Worm (Caenorhabditis elegans): ENCODE data around the gene sri-32.

DNA sequence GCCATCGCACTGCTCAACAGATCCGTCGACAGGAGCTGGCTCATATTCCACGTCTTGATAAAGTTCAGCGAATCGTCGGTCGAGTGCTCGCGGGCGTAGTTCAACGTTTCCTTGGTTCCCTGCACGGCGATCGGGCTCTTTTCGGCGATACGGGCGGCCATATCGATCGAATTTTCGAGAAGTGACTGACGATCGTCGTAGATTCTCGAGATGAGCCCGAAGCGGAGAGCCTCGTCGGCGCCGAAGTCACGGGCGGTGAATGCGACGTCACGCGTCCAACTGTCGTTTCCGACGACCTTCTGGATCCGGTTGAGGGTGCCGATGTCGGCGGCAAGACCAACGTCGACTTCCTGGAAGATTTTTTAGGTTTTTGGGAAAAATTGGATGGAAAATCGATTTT is 44.8 kb downstream of the sri-32 start:
- no peak for TF ChIP-seq Y53G8AR.9 (GFP tag; conservative IDR thresholded peaks at IDR 0.05)
- no peak for TF ChIP-seq sea-2 (GFP tag; IDR thresholded peaks at IDR 0.05)
- no peak for TF ChIP-seq snpc-4 (GFP tag; optimal IDR thresholded peaks at IDR 0.05)
- no peak for TF ChIP-seq snpc-4 (tag; optimal IDR thresholded peaks at IDR 0.05)
- TF ChIP-seq hlh-12 (tag; optimal IDR thresholded peaks at IDR 0.05): no peak
- TF ChIP-seq ets-4 (GFP tag; optimal IDR thresholded peaks at IDR 0.05): no peak
- TF ChIP-seq hmg-1.2 (GFP tag; IDR thresholded peaks at IDR 0.05): no peak
- TF ChIP-seq pha-4 (tag; optimal IDR thresholded peaks at IDR 0.05): no peak
- TF ChIP-seq nfya-1 (tag; optimal IDR thresholded peaks at IDR 0.05; ENCODE audit: borderline replicate concordance, insufficient read depth): no peak
- TF ChIP-seq ceh-27 (GFP tag; optimal IDR thresholded peaks at IDR 0.05): no peak
- no peak for TF ChIP-seq pbrm-1 (GFP tag; IDR thresholded peaks at IDR 0.05)
- TF ChIP-seq madf-10 (tag; optimal IDR thresholded peaks at IDR 0.05): no peak
- no peak for TF ChIP-seq aptf-2 (GFP tag; conservative IDR thresholded peaks at IDR 0.05)
- no peak for TF ChIP-seq repo-1 (tag; optimal IDR thresholded peaks at IDR 0.05)

All from whole organism, young adult.